Fruit fly (Drosophila melanogaster) whole organism: ENCODE measurements around the gene Caf1-55.

Experiments used
- EcR ChIP-seq, 2 experiments: fragments of >200 bp; optimal IDR thresholded peaks; 2 replicates each; lab custom pipeline; 2017; ENCODE audit warnings: missing biosample characterization in 2 of 2, missing genetic modification characterization in 2 of 2, missing genetic modification reagents in 2 of 2
- pan ChIP-seq: fragments of >200 bp; optimal IDR thresholded peaks from 2 replicates; lab custom pipeline; 2017
- psq ChIP-seq: fragments of >200 bp; optimal IDR thresholded peaks from 2 replicates; lab custom pipeline; 2017
- usp ChIP-seq: fragments of >200 bp; optimal IDR thresholded peaks from 2 replicates; lab custom pipeline; 2017; ENCODE audit warnings: missing biosample characterization, missing genetic modification characterization, mixed read lengths

- TF ChIP-seq usp (no peak), EcR (GFP tag; optimal IDR thresholded peaks at IDR 0.05; lab: Kevin White, UChicago) (no peak), pan (no peak), psq (lab: Kevin White, UChicago) (no peak)
Measured at dm6 chr3R:15222973-15223372, 2.4 kb upstream of the Caf1-55 start, which contains the start of gene Polr2G.
